Worm (Caenorhabditis elegans) whole organism, L4 larva: ENCODE measurements around the gene lpr-7.
A peak's percentile ranks its signal among the peaks of the same experiment; 100 is the strongest.

ENCODE experiments used
- F26F4.8 ChIP-seq: fragments of 200-800 bp; sonication (Bioruptor generic); conservative IDR thresholded peaks from 2 replicates; pipeline ENCODE4 v1.3.6; 2022; ENCODE audit warnings: missing genetic modification characterization, missing compliant biosample characterization
- T26A8.4 ChIP-seq: fragments of 200-800 bp; sonication (Bioruptor generic); IDR thresholded peaks from 2 replicates; pipeline ENCODE4 v1.3.6; 2022; ENCODE audit warnings: missing genetic modification characterization, missing compliant biosample characterization
- Y5F2A.4 ChIP-seq: fragments of 200-800 bp; sonication (Bioruptor generic); optimal IDR thresholded peaks from 2 replicates; lab custom pipeline; 2018; ENCODE audit warnings: mild to moderate bottlenecking, missing genetic modification characterization, missing compliant biosample characterization
- Y75B8A.6 ChIP-seq: fragments of 200-800 bp; sonication (Bioruptor generic); IDR thresholded peaks from 2 replicates; pipeline ENCODE4 v1.3.6; 2022; ENCODE audit warnings: missing genetic modification reagents, missing genetic modification characterization, missing compliant biosample characterization
- ZK546.5 ChIP-seq, 2 experiments: sonication (generic microtip); optimal IDR thresholded peaks; 2 replicates each; lab custom pipeline; 2017; ENCODE audit warnings: missing biosample characterization in 2 of 2, missing genetic modification characterization in 2 of 2
- aha-1 ChIP-seq: fragments of 150-350 bp; peaks from one replicate; lab custom pipeline; 2014; ENCODE audit warnings: missing biosample characterization, missing genetic modification characterization
- ama-1 ChIP-seq: fragments of 150-350 bp; optimal IDR thresholded peaks from 2 replicates; lab custom pipeline; 2014; ENCODE audit warnings: inconsistent platforms, mixed read lengths
- attf-4 ChIP-seq: sonication (generic microtip); optimal IDR thresholded peaks from 3 replicates; lab custom pipeline; 2017; ENCODE audit warnings: missing biosample characterization, missing genetic modification characterization
- ceh-20 ChIP-seq: fragments of 200-800 bp; sonication (Bioruptor generic); IDR thresholded peaks from 2 replicates; pipeline ENCODE4 v1.3.6; 2022; ENCODE audit warnings: missing genetic modification reagents, missing genetic modification characterization, missing compliant biosample characterization
- ceh-28 ChIP-seq: fragments of 150-350 bp; optimal IDR thresholded peaks from 2 replicates; lab custom pipeline; 2014; ENCODE audit warnings: missing biosample characterization, missing genetic modification reagents, missing genetic modification characterization
- ctbp-1 ChIP-seq: fragments of 200-800 bp; sonication (Bioruptor generic); IDR thresholded peaks from 2 replicates; pipeline ENCODE4 v1.3.6; 2022; ENCODE audit warnings: missing genetic modification reagents, missing genetic modification characterization, missing compliant biosample characterization
- daf-16 ChIP-seq, 3 experiments: sonication (generic microtip); optimal IDR thresholded peaks; 2 replicates each; lab custom pipeline; 2016 to 2017; ENCODE audit warnings: missing genetic modification characterization in 3 of 3, missing genetic modification reagents in 3 of 3, mild to moderate bottlenecking in 2 of 3, missing compliant biosample characterization in 2 of 3, missing biosample characterization in 1 of 3, moderate library complexity in 1 of 3
- daf-19 ChIP-seq: fragments of 200-800 bp; sonication (Bioruptor generic); conservative IDR thresholded peaks from 2 replicates; pipeline ENCODE4 v1.3.6; 2022; ENCODE audit warnings: missing genetic modification characterization, missing compliant biosample characterization
- fos-1 ChIP-seq: fragments of 150-350 bp; optimal IDR thresholded peaks from 2 replicates; lab custom pipeline; 2014; ENCODE audit warnings: missing biosample characterization, missing genetic modification characterization
- gei-8 ChIP-seq: fragments of 200-800 bp; sonication (Bioruptor generic); optimal IDR thresholded peaks from 2 replicates; lab custom pipeline; 2018; ENCODE audit warnings: mild to moderate bottlenecking, missing genetic modification characterization, missing compliant biosample characterization
- hlh-30 ChIP-seq: sonication (generic microtip); optimal IDR thresholded peaks from 2 replicates; lab custom pipeline; 2017; ENCODE audit warnings: antibody characterized with exemption, mild to moderate bottlenecking, missing genetic modification characterization, missing compliant biosample characterization; ENCODE audit not compliant: insufficient read depth
- hmg-1.1 ChIP-seq: fragments of 200-800 bp; sonication (Bioruptor generic); IDR thresholded peaks from 2 replicates; pipeline ENCODE4 v1.3.6; 2022; ENCODE audit warnings: missing genetic modification reagents, missing genetic modification characterization, missing compliant biosample characterization
- lim-7 ChIP-seq: fragments of 200-800 bp; sonication (Bioruptor generic); IDR thresholded peaks from 2 replicates; pipeline ENCODE4 v1.3.6; 2022; ENCODE audit warnings: missing genetic modification characterization, missing compliant biosample characterization
- lin-1 ChIP-seq: fragments of 200-800 bp; sonication (Bioruptor generic); IDR thresholded peaks from 2 replicates; pipeline ENCODE4 v1.3.6; 2022; ENCODE audit warnings: missing genetic modification reagents, missing genetic modification characterization, missing compliant biosample characterization
- lin-13 ChIP-seq: fragments of 150-350 bp; optimal IDR thresholded peaks from 2 replicates; lab custom pipeline; 2014; ENCODE audit warnings: missing biosample characterization, missing genetic modification reagents, missing genetic modification characterization
- lin-15B ChIP-seq: fragments of 150-350 bp; sonication (generic microtip); optimal IDR thresholded peaks from 3 replicates; lab custom pipeline; 2014; ENCODE audit warnings: missing biosample characterization, missing genetic modification characterization
- lin-29 ChIP-seq: fragments of 200-800 bp; sonication (Bioruptor generic); IDR thresholded peaks from 2 replicates; pipeline ENCODE4 v1.3.6; 2022; ENCODE audit warnings: missing genetic modification reagents, missing genetic modification characterization, missing compliant biosample characterization
- lir-3 ChIP-seq: sonication (generic microtip); optimal IDR thresholded peaks from 2 replicates; lab custom pipeline; 2016; ENCODE audit warnings: mild to moderate bottlenecking, missing genetic modification characterization, missing compliant biosample characterization
- madf-9 ChIP-seq: fragments of 200-800 bp; sonication (Bioruptor generic); conservative IDR thresholded peaks from 2 replicates; pipeline ENCODE4 v1.3.6; 2022; ENCODE audit warnings: missing genetic modification reagents, missing genetic modification characterization, missing compliant biosample characterization
- mdl-1 ChIP-seq, 2 experiments: fragments of 150-350 bp in 1 of 2; sonication (generic microtip) in 1 of 2; optimal IDR thresholded peaks; 2 replicates each; lab custom pipeline; 2014 to 2017; ENCODE audit warnings: missing biosample characterization in 2 of 2, missing genetic modification characterization in 2 of 2
- mxl-3 ChIP-seq: fragments of 200-800 bp; sonication (Bioruptor generic); optimal IDR thresholded peaks from 2 replicates; lab custom pipeline; 2018; ENCODE audit warnings: mild to moderate bottlenecking, missing genetic modification characterization, missing compliant biosample characterization
- nhr-102 ChIP-seq: sonication (generic microtip); optimal IDR thresholded peaks from 2 replicates; lab custom pipeline; 2016; ENCODE audit warnings: mild to moderate bottlenecking, missing genetic modification characterization, moderate library complexity, missing compliant biosample characterization
- nhr-111 ChIP-seq: fragments of 200-800 bp; sonication (Bioruptor generic); optimal IDR thresholded peaks from 2 replicates; lab custom pipeline; 2018; ENCODE audit warnings: mild to moderate bottlenecking, missing genetic modification characterization, missing compliant biosample characterization
- nhr-237 ChIP-seq: sonication (generic microtip); optimal IDR thresholded peaks from 2 replicates; lab custom pipeline; 2017; ENCODE audit warnings: missing biosample characterization, missing genetic modification characterization
- php-3 ChIP-seq: fragments of 200-800 bp; sonication (Bioruptor generic); IDR thresholded peaks from 2 replicates; pipeline ENCODE4 v1.3.6; 2022; ENCODE audit warnings: missing genetic modification reagents, missing genetic modification characterization, missing compliant biosample characterization
- skn-1 ChIP-seq: fragments of 150-350 bp; optimal IDR thresholded peaks from 2 replicates; lab custom pipeline; 2014; ENCODE audit warnings: missing biosample characterization, missing genetic modification characterization
- snpc-1.2 ChIP-seq: fragments of 200-800 bp; sonication (Bioruptor generic); IDR thresholded peaks from 2 replicates; pipeline ENCODE4 v1.3.6; 2022; ENCODE audit warnings: missing genetic modification reagents, missing genetic modification characterization, missing compliant biosample characterization
- snpc-4 ChIP-seq: fragments of 150-350 bp; optimal IDR thresholded peaks from 2 replicates; lab custom pipeline; 2014; ENCODE audit warnings: missing biosample characterization, missing genetic modification characterization
- tra-1 ChIP-seq: fragments of 200-800 bp; sonication (Bioruptor generic); IDR thresholded peaks from 2 replicates; pipeline ENCODE4 v1.3.6; 2022; ENCODE audit warnings: missing genetic modification reagents, missing genetic modification characterization, missing compliant biosample characterization
- unc-130 ChIP-seq: sonication (generic microtip); optimal IDR thresholded peaks from 2 replicates; lab custom pipeline; 2016; ENCODE audit warnings: missing genetic modification reagents, missing genetic modification characterization, missing compliant biosample characterization
- vab-7 ChIP-seq: fragments of 200-800 bp; sonication (Bioruptor generic); IDR thresholded peaks from 2 replicates; pipeline ENCODE4 v1.3.6; 2022; ENCODE audit warnings: missing genetic modification reagents, missing genetic modification characterization, missing compliant biosample characterization
- zag-1 ChIP-seq: fragments of 150-350 bp; optimal IDR thresholded peaks from 2 replicates; lab custom pipeline; 2014; ENCODE audit warnings: missing biosample characterization, missing genetic modification characterization
- zip-11 ChIP-seq: fragments of 200-800 bp; sonication (Bioruptor generic); IDR thresholded peaks from 2 replicates; pipeline ENCODE4 v1.3.6; 2022; ENCODE audit warnings: missing genetic modification characterization, missing compliant biosample characterization
- ztf-11 ChIP-seq: fragments of 150-350 bp; optimal IDR thresholded peaks from 2 replicates; lab custom pipeline; 2014; ENCODE audit warnings: missing biosample characterization, missing genetic modification characterization
- ztf-7 ChIP-seq: fragments of 150-350 bp; optimal IDR thresholded peaks from 2 replicates; lab custom pipeline; 2014; ENCODE audit warnings: missing biosample characterization, missing genetic modification characterization

The lpr-7 gene

DNA sequence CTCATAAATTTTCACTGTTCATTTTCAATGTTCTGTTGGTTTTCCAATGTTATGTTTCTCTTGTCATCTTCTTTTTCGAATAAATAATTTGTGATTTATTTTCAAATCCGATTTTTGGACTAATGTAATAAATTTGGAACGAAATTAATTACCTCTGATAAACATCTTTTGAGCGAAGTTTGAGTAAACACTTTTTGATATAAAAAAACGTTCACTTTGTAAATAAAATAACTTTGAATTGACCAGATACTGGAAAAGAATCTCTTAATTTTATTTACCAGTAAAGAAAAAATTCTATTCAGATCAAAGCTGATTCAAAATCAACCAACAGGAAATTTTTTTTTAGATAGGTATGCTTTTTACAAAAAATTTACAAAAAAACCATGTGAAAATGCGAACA lies 15.8 kb downstream of the lpr-7 start, which contains the start of gene lgc-32 (continued):
- TF ChIP-seq ZK546.5 (tag; optimal IDR thresholded peaks at IDR 0.05; lab: Kevin White, UChicago) = no peak
- no peak for TF ChIP-seq lin-13 (GFP tag; lab: Kevin White, UChicago)

DNA sequence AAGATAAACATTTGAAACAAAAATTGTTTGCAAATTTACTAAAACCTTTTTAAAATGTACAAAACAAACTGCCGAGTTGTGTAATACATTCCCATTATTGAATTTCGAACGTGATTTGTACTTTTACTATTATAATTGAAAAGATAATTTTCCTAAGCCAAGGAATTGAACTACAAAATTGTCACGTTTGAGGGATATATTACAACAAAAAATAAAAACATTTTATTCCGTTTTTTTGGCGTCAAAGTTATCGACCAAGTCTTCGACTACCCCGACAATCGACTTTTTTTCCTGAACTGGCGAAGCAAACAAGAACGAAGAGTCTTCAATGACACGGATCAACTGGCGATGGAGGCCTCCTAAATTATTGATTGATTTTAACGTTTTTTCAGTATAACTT lies 24.9 kb downstream of the lpr-7 start, which contains the start of gene T19D7.7:
TSS of gene T19D7.7 (minus strand) at position 101 of the 400 bp plus-strand sequence.
- TF ChIP-seq nhr-102 = no peak
- no peak for TF ChIP-seq ctbp-1
- no peak for TF ChIP-seq hmg-1.1 (GFP tag; lab: Robert Waterston, UW)
- TF ChIP-seq tra-1 (GFP tag; lab: Robert Waterston, UW) = no peak
- TF ChIP-seq zag-1 (tag; lab: Kevin White, UChicago) = no peak
- TF ChIP-seq madf-9 (GFP tag; lab: Robert Waterston, UW) = no peak
- TF ChIP-seq daf-16 (GFP tag; optimal IDR thresholded peaks at IDR 0.05; lab: Kevin White, UChicago) = no peak
- TF ChIP-seq daf-16 (tag; optimal IDR thresholded peaks at IDR 0.05; lab: Kevin White, UChicago) = no peak
- TF ChIP-seq lin-15B (tag; lab: Kevin White, UChicago) = no peak
- no peak for TF ChIP-seq Y5F2A.4 (GFP tag; lab: Kevin White, UChicago)
- TF ChIP-seq lin-1 (GFP tag; lab: Robert Waterston, UW) = no peak
- no peak for TF ChIP-seq lir-3 (tag; lab: Kevin White, UChicago)

DNA sequence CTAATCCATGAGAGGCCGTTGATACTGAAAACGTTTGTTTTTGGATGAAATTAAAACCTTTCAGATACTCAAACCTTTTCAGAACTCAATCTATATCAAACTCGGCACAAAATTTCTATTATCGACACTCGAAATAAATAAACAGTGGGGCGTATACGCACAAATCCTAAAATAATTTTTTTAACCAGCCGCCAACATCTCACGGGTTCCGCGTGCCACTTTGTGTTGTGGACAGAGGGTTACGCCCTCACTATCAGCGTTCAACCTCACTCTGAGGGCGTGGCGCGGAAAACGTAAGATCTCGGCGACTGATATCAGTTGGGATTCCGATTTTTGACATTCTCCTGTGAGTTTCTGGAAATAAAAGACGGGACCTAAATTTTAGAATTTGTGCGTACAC lies 25.4 kb downstream of the lpr-7 start:
- TF ChIP-seq aha-1 (peak; percentile 25), hmg-1.1 (GFP tag; lab: Robert Waterston, UW) (no peak), snpc-4 (peak; percentile 35)
- TF ChIP-seq, all 104 proteins: peak for 2

DNA sequence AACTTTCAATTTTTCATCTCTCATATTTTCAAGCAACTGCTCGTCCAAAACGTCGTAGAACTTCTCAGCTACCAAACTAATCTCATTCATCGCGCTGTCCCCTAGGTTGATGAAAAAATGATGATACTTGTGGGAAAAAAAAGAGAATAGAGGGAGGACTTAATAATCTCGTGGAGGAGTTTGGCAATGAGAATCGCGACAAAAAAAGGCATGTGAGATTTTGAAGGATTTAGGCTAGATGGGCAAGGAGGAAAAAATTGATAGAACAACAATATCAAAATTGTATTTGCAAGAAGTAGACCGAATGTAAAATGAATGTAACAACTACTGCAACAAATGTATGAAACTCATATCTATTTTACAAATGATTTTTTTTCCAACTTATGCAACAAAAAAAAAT lies 26.7 kb downstream of the lpr-7 start, which contains the start of gene Y9C12A.1:
TSS of gene Y9C12A.1 (minus strand) at position 101 of the 400 bp plus-strand sequence.
- no peak for TF ChIP-seq skn-1 (tag; lab: Kevin White, UChicago)
- TF ChIP-seq Y75B8A.6 (GFP tag; lab: Robert Waterston, UW) = no peak

DNA sequence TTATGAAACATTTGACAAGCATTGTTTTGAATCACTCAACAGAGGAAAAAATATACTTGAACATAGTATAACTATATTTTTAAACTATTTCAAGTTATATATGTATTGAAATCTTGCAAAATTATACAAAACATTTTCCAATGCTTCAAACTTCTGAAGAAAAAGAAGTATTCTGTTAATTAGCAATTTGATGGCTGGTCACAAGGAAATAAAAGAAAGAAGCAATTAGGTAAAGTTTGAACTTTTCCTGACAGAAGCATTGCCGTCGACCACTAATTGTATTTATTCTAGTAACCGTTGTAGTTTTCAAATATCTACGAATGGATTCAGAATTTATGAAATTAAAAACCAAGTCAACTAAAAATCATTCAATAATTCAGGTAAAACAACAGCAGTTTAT lies 32.6 kb downstream of the lpr-7 start:
- TF ChIP-seq php-3 (GFP tag; lab: Robert Waterston, UW) (no peak), mdl-1 (tag; optimal IDR thresholded peaks at IDR 0.05; lab: Kevin White, UChicago) (no peak), mxl-3 (GFP tag; lab: Kevin White, UChicago) (no peak), T26A8.4 (GFP tag; lab: Robert Waterston, UW) (no peak)

DNA sequence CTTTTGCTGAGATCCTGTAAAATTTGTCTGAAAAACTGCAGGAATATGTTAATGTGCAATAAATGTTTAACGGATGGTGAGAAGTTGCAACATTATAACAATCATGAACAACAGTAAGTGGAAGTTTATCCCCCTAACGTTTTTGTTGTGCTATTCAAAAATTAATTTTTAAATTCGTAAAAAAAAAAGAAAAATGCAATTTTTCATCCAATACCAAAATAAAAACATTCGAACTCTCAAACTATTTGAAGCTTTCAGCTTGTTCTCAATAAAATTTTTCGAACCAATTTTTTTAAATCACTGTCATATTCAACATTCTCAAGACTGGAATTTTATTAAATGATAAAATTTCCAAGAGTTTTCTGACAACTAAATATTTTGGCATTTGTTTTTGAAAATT lies 35.6 kb downstream of the lpr-7 start, which contains the start of gene ncam-1:
TSS of gene ncam-1 (plus strand) at position 301 of the 400 bp plus-strand sequence.
- TF ChIP-seq nhr-237 (no peak), attf-4 (no peak)

DNA sequence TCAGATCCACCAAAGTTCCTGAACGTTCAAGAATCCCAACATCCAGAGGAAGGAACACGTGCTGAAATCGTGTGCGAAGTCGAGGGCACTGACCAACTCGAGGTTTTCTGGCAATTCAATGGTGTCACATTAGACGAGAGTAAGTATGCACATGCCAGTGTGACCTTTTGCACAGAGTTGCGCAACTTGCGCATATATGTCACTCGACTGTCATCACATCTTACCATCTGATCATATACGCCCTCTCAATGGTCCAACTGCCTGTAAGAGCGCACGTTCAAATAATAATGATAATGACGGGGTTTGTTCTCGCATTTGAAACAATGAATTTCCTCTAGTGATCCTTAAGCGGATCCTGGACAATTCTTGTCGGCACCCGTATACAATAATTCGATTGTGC lies 40.3 kb downstream of the lpr-7 start:
- TF ChIP-seq Y5F2A.4 (GFP tag; lab: Kevin White, UChicago) = no peak
- no peak for TF ChIP-seq lin-29
- peak; percentile 19 for TF ChIP-seq aha-1

DNA sequence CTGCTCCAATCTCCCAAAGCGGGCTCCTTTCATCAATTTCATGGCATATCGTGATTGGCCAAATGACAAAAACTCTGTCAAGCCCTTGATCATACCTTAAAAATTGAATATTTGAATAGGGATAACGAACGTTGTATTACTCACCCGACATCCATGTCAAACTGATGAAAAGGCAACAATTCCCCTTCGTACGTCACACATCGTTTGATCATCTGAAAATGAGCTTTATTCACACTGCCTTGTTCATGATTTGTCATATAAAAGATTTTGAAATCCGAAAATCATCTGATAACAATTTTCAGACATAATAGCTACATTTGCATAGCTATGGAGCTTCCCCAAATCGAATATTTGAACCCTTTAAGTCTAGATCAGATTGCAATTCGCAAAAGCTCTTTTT lies 50.5 kb downstream of the lpr-7 start, which contains the start of gene M02A10.1:
TSS of gene M02A10.1 (plus strand) at position 301 of the 400 bp plus-strand sequence.
- no peak for TF ChIP-seq zip-11 (GFP tag; lab: Robert Waterston, UW)
- TF ChIP-seq nhr-111 (GFP tag; lab: Kevin White, UChicago) = no peak
- TF ChIP-seq hlh-30 (tag; lab: Kevin White, UChicago) = no peak
- TF ChIP-seq ceh-20 (GFP tag; lab: Robert Waterston, UW) = no peak
- no peak for TF ChIP-seq snpc-1.2 (GFP tag; lab: Robert Waterston, UW)
- no peak for TF ChIP-seq vab-7
- no peak for TF ChIP-seq ztf-7 (tag; lab: Kevin White, UChicago)
- TF ChIP-seq daf-19 = no peak
- TF ChIP-seq lim-7 (GFP tag; lab: Robert Waterston, UW) = no peak
- TF ChIP-seq ama-1 (lab: Kevin White, UChicago) = no peak
- no peak for TF ChIP-seq unc-130 (GFP tag; lab: Kevin White, UChicago)
- no peak for TF ChIP-seq ztf-11 (tag; lab: Kevin White, UChicago)
- TF ChIP-seq fos-1 (tag; lab: Kevin White, UChicago) = no peak
- no peak for TF ChIP-seq F26F4.8 (GFP tag; lab: Robert Waterston, UW)
- no peak for TF ChIP-seq ceh-28 (tag; lab: Kevin White, UChicago)
- TF ChIP-seq gei-8 (GFP tag; lab: Kevin White, UChicago) = no peak
